Worm (Caenorhabditis elegans) whole organism, L4/young adult: ENCODE results near the gene cyp-32B1.

Experiments used
- W03F9.2 ChIP-seq: fragments of 150-350 bp; optimal IDR thresholded peaks from 2 replicates; lab custom pipeline; 2014; ENCODE audit warnings: missing biosample characterization, missing genetic modification characterization
- dao-5 ChIP-seq: sonication (generic microtip); optimal IDR thresholded peaks from 2 replicates; lab custom pipeline; 2016; ENCODE audit warnings: missing genotype, missing genetic modification characterization, moderate library complexity, missing compliant biosample characterization
- him-1 ChIP-seq: sonication (generic microtip); optimal IDR thresholded peaks from 2 replicates; lab custom pipeline; 2016; ENCODE audit warnings: missing genotype, missing genetic modification reagents, missing genetic modification characterization, missing compliant biosample characterization

- TF ChIP-seq dao-5 (tag; lab: Kevin White, UChicago) (no peak), him-1 (no peak), W03F9.2 (tag; lab: Kevin White, UChicago) (no peak)
Measured at ce11 chrV:2204080-2204479, 2.9 kb upstream of the cyp-32B1 start, which contains the start of gene cyp-33C12.
